Worm (Caenorhabditis elegans): ENCODE results near the gene hum-6.

- no peak for TF ChIP-seq hlh-1 (tag; optimal IDR thresholded peaks at IDR 0.05)
- TF ChIP-seq snpc-4 (tag; optimal IDR thresholded peaks at IDR 0.05), result no peak
- TF ChIP-seq lin-13 (tag; optimal IDR thresholded peaks at IDR 0.05), result no peak
- TF ChIP-seq pha-4 (tag; optimal IDR thresholded peaks at IDR 0.05), result no peak
- no peak for TF ChIP-seq nhr-237 (tag; optimal IDR thresholded peaks at IDR 0.05)
- no peak for TF ChIP-seq blmp-1 (tag; optimal IDR thresholded peaks at IDR 0.05)
- TF ChIP-seq unc-120 (tag; optimal IDR thresholded peaks at IDR 0.05; ENCODE audit: poor library complexity, severe bottlenecking), result no peak
- no peak for TF ChIP-seq ztf-11 (tag; optimal IDR thresholded peaks at IDR 0.05)
- TF ChIP-seq elt-3 (tag; optimal IDR thresholded peaks at IDR 0.05), result no peak
- TF ChIP-seq elt-1 (tag; optimal IDR thresholded peaks at IDR 0.05; ENCODE audit: borderline replicate concordance, insufficient read depth), result no peak
Observed at ce11 chrX:2342859-2343258, 40.0 kb downstream of the hum-6 start, which contains the start of gene nlp-23.
